Worm (Caenorhabditis elegans): ENCODE results near the gene F13D11.3.

DNA sequence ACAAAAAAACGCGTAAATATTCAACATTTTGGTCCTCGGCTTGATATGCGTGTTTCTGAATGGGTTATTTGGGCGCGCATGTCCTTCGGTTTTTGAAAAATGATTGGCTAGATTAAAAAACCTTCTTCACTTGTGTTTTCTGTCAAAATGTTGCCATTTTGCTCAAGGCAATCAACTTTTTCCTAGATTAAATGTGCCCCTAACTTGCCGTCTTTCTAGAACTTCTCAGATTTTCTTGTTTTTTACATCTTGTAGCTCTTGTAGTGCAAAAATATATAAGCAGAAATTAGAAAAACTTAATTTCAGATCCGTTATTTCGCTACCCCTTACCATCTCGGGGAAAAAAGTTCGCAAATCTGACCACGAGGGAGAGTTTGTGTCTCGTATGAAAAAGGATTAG, 16.1 kb upstream of the F13D11.3 start, which contains the start of gene hbl-1:
- TF ChIP-seq snpc-1.3 (tag; optimal IDR thresholded peaks at IDR 0.05; ENCODE audit: insufficient read depth) (no peak), K12H6.12 (tag; optimal IDR thresholded peaks at IDR 0.05) (no peak), somi-1 (GFP tag; optimal IDR thresholded peaks at IDR 0.05) (no peak), ama-1 (optimal IDR thresholded peaks at IDR 0.05) (no peak), ama-1 (GFP tag; optimal IDR thresholded peaks at IDR 0.05) (no peak), chd-7 (tag; optimal IDR thresholded peaks at IDR 0.05) (no peak), mes-4 (tag; optimal IDR thresholded peaks at IDR 0.05) (no peak)

All from whole organism, young adult.